Worm (Caenorhabditis elegans) whole organism, L3 larva: ENCODE measurements around the gene rps-4.

Experiments used
- ama-1 ChIP-seq: fragments of 150-350 bp; optimal IDR thresholded peaks from 2 replicates; lab custom pipeline; 2018
- ceh-82 ChIP-seq: fragments of 150-350 bp; optimal IDR thresholded peaks from 2 replicates; lab custom pipeline; 2014; ENCODE audit warnings: missing biosample characterization, missing genetic modification characterization
- elt-3 ChIP-seq, 3 experiments: fragments of 150-350 bp in 1 of 3; sonication (generic microtip) in 2 of 3; optimal IDR thresholded peaks; 2 replicates in 2 of 3; 4 replicates in 1 of 3; lab custom pipeline; 2014 to 2017; ENCODE audit warnings: missing biosample characterization in 3 of 3, missing genetic modification characterization in 3 of 3
- jun-1 ChIP-seq: fragments of 150-350 bp; optimal IDR thresholded peaks from 2 replicates; lab custom pipeline; 2014; ENCODE audit warnings: missing biosample characterization, missing genetic modification reagents, missing genetic modification characterization
- nfya-1 ChIP-seq: sonication (generic microtip); optimal IDR thresholded peaks from 2 replicates; lab custom pipeline; 2017; ENCODE audit warnings: missing genetic modification characterization, mild to moderate bottlenecking, missing compliant biosample characterization, antibody characterized with exemption, moderate library complexity; ENCODE audit not compliant: insufficient read depth
- nhr-25 ChIP-seq: sonication (generic microtip); optimal IDR thresholded peaks from 2 replicates; lab custom pipeline; 2017; ENCODE audit warnings: missing biosample characterization, missing genetic modification characterization
- nhr-77 ChIP-seq: fragments of 150-350 bp; optimal IDR thresholded peaks from 2 replicates; lab custom pipeline; 2014; ENCODE audit warnings: missing biosample characterization, missing genetic modification characterization
- snpc-4 ChIP-seq: fragments of 150-350 bp; optimal IDR thresholded peaks from 2 replicates; lab custom pipeline; 2014; ENCODE audit warnings: missing biosample characterization, missing genetic modification characterization

DNA sequence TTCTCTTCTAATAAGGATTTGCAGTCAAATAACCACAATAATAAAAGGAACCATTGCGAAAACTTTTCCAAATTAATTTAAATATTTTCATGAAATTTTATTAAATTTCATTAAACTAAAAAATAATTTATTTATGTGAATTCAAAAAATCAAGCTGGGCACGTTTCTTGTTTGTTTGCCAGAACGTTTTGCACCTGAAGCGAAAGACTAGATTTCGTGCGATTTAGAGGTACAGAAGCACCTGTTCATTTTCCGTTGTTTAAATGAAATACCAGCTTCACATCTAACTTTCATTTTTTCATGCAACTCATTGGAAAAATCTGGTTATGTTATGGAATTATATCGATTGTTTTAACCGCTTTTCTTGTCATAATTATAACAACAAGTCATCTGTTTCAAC is 12.4 kb downstream of the rps-4 start, which contains the start of gene srg-48:
- TF ChIP-seq snpc-4 (tag; lab: Kevin White, UChicago) (no peak), ceh-82 (no peak), nfya-1 (tag; lab: Kevin White, UChicago) (no peak), ama-1 (lab: Kevin White, UChicago) (no peak), nhr-77 (tag; lab: Kevin White, UChicago) (no peak), nhr-25 (no peak), elt-3 (tag; optimal IDR thresholded peaks at IDR 0.05; lab: Kevin White, UChicago) (no peak), jun-1 (no peak)
